Fruit fly (Drosophila melanogaster): ENCODE measurements around the gene CG31855.

DNA sequence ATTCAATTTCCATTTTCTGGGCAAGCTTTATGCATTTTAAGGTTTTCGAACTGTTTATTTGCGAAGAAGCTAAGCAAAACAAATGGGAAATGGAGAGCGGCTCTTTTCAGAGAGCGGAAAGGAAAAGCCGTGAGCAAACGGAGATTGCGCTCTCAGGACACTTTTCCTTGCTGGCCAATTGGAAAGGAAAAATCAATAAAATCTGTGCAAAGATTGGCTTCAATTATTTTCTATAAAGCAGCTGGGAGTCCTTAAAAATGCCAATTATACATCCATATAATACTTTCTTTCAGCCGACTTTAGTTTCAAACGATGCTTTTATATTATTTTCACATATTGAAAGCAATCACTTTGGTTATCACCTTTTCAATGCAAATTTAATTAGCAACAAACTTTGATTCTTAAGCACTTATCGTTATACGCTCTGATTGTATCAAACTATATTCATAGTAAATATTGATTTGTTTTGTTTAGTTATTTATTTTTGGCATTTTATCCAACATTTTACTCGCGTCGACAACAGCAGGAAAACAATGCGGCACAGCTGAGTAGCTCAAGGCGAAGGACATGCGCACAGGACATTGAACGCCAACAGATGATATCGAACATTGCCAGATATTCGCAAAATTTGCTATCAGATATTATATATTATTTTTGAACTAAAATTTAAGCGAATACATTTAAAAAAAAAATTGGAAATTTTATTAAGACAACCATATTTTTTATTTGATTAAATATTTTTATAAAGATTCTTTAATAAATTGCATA, 14.2 kb upstream of the CG31855 start, which contains the start of gene CG9395:
- no peak for TF ChIP-seq psq (GFP tag; optimal IDR thresholded peaks at IDR 0.05)
- no peak for TF ChIP-seq Dif (GFP tag; optimal IDR thresholded peaks at IDR 0.05; ENCODE audit: partially characterized antibody)
- TF ChIP-seq usp (GFP tag; optimal IDR thresholded peaks at IDR 0.05) = no peak
- TF ChIP-seq Mio (GFP tag; optimal IDR thresholded peaks at IDR 0.05) = no peak
- TF ChIP-seq OdsH (GFP tag; optimal IDR thresholded peaks at IDR 0.05) = no peak
- no peak for TF ChIP-seq h (GFP tag; optimal IDR thresholded peaks at IDR 0.05)
